Worm (Caenorhabditis elegans): ENCODE data around the gene T13B5.9.

DNA sequence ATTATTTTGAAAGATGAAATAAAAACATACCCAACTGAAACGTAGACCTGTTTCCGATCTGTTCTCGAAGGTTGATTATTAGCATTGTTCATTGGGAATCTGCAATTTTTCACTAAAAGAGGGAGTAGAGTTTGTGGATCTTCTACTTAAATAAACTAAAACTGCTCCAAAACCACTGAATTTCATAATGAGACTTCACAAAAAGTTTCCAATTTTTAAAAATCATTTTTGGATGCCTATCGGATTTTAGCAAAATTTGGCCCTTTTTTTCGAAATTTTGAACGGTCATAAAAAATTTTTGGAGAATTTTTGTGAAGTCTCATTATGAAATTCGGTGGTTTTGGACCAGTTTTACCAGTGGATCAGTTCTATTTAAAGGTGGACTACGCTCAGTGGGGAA is 37.4 kb downstream of the T13B5.9 start, which contains the start of gene K02E7.10:
- no peak for TF ChIP-seq ama-1 (optimal IDR thresholded peaks at IDR 0.05)
- TF ChIP-seq fkh-10 (GFP tag; optimal IDR thresholded peaks at IDR 0.05) = no peak
- TF ChIP-seq dve-1 (tag; optimal IDR thresholded peaks at IDR 0.05) = no peak
- TF ChIP-seq ceh-18 (tag; optimal IDR thresholded peaks at IDR 0.05) = no peak
- TF ChIP-seq ahr-1 (tag; optimal IDR thresholded peaks at IDR 0.05) = no peak
- no peak for TF ChIP-seq pros-1 (tag; optimal IDR thresholded peaks at IDR 0.05)
- no peak for TF ChIP-seq K09A11.1 (tag; optimal IDR thresholded peaks at IDR 0.05; ENCODE audit: insufficient read depth)

Data from whole organism, late embryonic.